Worm (Caenorhabditis elegans) whole organism, L4 larva: ENCODE measurements around the gene lipl-7.

ENCODE experiments used
- ZK546.5 ChIP-seq, 2 experiments: sonication (generic microtip); optimal IDR thresholded peaks; 2 replicates each; lab custom pipeline; 2017; ENCODE audit warnings: missing biosample characterization in 2 of 2, missing genetic modification characterization in 2 of 2
- nhr-6 ChIP-seq: fragments of 150-350 bp; optimal IDR thresholded peaks from 2 replicates; lab custom pipeline; 2014; ENCODE audit warnings: missing biosample characterization, missing genetic modification characterization
- snpc-1.2 ChIP-seq: fragments of 200-800 bp; sonication (Bioruptor generic); IDR thresholded peaks from 2 replicates; pipeline ENCODE4 v1.3.6; 2022; ENCODE audit warnings: missing genetic modification reagents, missing genetic modification characterization, missing compliant biosample characterization
- unc-39 ChIP-seq: sonication (generic microtip); optimal IDR thresholded peaks from 2 replicates; lab custom pipeline; 2017; ENCODE audit warnings: missing biosample characterization, missing genetic modification characterization

DNA sequence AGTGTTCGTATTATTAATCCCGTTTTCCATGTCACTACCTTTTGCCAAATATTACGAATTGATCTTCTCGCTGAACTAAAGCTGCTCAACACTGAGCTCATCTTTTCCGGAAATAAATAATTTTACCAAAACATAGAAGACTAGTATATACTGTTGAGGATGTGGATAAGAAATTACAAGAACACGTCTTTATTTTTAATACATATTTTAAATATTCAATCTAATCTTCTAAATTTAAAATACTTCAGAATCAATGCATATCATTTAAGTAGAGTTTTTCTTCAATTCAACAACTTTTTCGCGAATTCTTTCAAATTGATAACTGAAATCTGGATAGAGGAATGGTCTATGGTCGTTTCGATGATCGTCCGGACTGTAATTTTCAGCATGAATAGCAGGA lies 26.8 kb downstream of the lipl-7 start, which contains the start of gene abt-1:
- TF ChIP-seq ZK546.5 (tag; optimal IDR thresholded peaks at IDR 0.05; lab: Kevin White, UChicago): no peak
- no peak for TF ChIP-seq snpc-1.2 (GFP tag; lab: Robert Waterston, UW)
- TF ChIP-seq unc-39 (tag; lab: Kevin White, UChicago): no peak
- TF ChIP-seq nhr-6: no peak
